Fruit fly (Drosophila melanogaster) whole organism, embryonic: ENCODE measurements around the gene CG15539.

Experiments
- Atf6 ChIP-seq: fragments of 200-800 bp; sonication (Bioruptor generic); IDR thresholded peaks from 2 replicates; pipeline ENCODE4 v1.3.6; 2022; ENCODE audit warnings: missing biosample characterization, missing genetic modification characterization
- CG10543 ChIP-seq: fragments of 200-800 bp; sonication (Bioruptor generic); optimal IDR thresholded peaks from 3 replicates; lab custom pipeline; 2017; ENCODE audit warnings: missing biosample characterization, mild to moderate bottlenecking, missing genetic modification characterization, moderate library complexity
- CG12769 ChIP-seq: fragments of 200-800 bp; sonication (Bioruptor generic); optimal IDR thresholded peaks from 2 replicates; lab custom pipeline; 2019; ENCODE audit warnings: missing biosample characterization, mild to moderate bottlenecking, missing genetic modification characterization, moderate library complexity
- CG14050 ChIP-seq: fragments of 200-800 bp; sonication (Bioruptor generic); IDR thresholded peaks from 3 replicates; pipeline ENCODE4 v1.3.6; 2022; ENCODE audit warnings: missing biosample characterization, missing genetic modification characterization
- CG15011 ChIP-seq: fragments of 200-800 bp; sonication (Bioruptor generic); optimal IDR thresholded peaks from 3 replicates; lab custom pipeline; 2018; ENCODE audit warnings: missing biosample characterization, mild to moderate bottlenecking, missing genetic modification characterization
- CG15514 ChIP-seq: fragments of 200-800 bp; sonication (Bioruptor generic); optimal IDR thresholded peaks from 3 replicates; lab custom pipeline; 2017; ENCODE audit warnings: missing biosample characterization, missing genetic modification characterization, mild to moderate bottlenecking, moderate library complexity, missing genetic modification reagents
- CG16863 ChIP-seq: fragments of 200-800 bp; sonication (Bioruptor generic); optimal IDR thresholded peaks from 3 replicates; lab custom pipeline; 2016; ENCODE audit warnings: missing biosample characterization, missing genetic modification characterization
- CG2199 ChIP-seq: fragments of 200-800 bp; sonication (Bioruptor generic); IDR thresholded peaks from 3 replicates; pipeline ENCODE4 v1.3.6; 2022; ENCODE audit warnings: missing biosample characterization, missing genetic modification characterization
- CG3726 ChIP-seq: fragments of 200-800 bp; sonication (Bioruptor generic); IDR thresholded peaks from 3 replicates; pipeline ENCODE4, ENCODE4 v1.3.6; 2022; ENCODE audit warnings: missing biosample characterization, missing genetic modification characterization
- CG5180 ChIP-seq: fragments of 200-800 bp; sonication (Bioruptor generic); optimal IDR thresholded peaks from 3 replicates; lab custom pipeline; 2017; ENCODE audit warnings: missing biosample characterization, missing genetic modification characterization, mild to moderate bottlenecking, moderate library complexity, missing genetic modification reagents
- CG6254 ChIP-seq: fragments of 200-800 bp; sonication (Bioruptor generic); optimal IDR thresholded peaks from 3 replicates; lab custom pipeline; 2017; ENCODE audit warnings: mild to moderate bottlenecking, missing biosample characterization, missing genetic modification reagents, missing genetic modification characterization
- CG6683 ChIP-seq: fragments of 200-800 bp; sonication (Bioruptor generic); optimal IDR thresholded peaks from 2 replicates; lab custom pipeline; 2017; ENCODE audit warnings: missing biosample characterization, mild to moderate bottlenecking, missing genetic modification characterization, missing genetic modification reagents
- CG6765 ChIP-seq: fragments of 200-800 bp; sonication (Bioruptor generic); optimal IDR thresholded peaks from 3 replicates; lab custom pipeline; 2017; ENCODE audit warnings: missing biosample characterization, mild to moderate bottlenecking, missing genetic modification characterization
- CG6791 ChIP-seq: fragments of 200-800 bp; sonication (Bioruptor generic); IDR thresholded peaks from 3 replicates; pipeline ENCODE4 v1.3.6; 2022; ENCODE audit warnings: missing biosample characterization, missing genetic modification characterization; ENCODE audit not compliant: partially characterized antibody
- CG6854 ChIP-seq: fragments of 200-800 bp; sonication (Bioruptor generic); optimal IDR thresholded peaks from 3 replicates; lab custom pipeline; 2017; ENCODE audit warnings: missing biosample characterization, mild to moderate bottlenecking, missing genetic modification characterization
- CG7271 ChIP-seq: fragments of 200-800 bp; sonication (Bioruptor generic); optimal IDR thresholded peaks from 2 replicates; lab custom pipeline; 2018; ENCODE audit warnings: missing biosample characterization, mild to moderate bottlenecking, missing genetic modification characterization, moderate library complexity
- CG7745 ChIP-seq: fragments of 200-800 bp; sonication (Bioruptor generic); optimal IDR thresholded peaks from 2 replicates; lab custom pipeline; 2018; ENCODE audit warnings: missing biosample characterization, mild to moderate bottlenecking, missing genetic modification characterization, moderate library complexity
- CG8290 ChIP-seq, 3 experiments: fragments of 200-800 bp; sonication (Bioruptor generic); optimal IDR thresholded peaks; 2 replicates each; lab custom pipeline; 2016 to 2019; ENCODE audit warnings: missing biosample characterization in 3 of 3, missing genetic modification characterization in 3 of 3, mild to moderate bottlenecking in 2 of 3, moderate library complexity in 1 of 3
- D19B ChIP-seq: fragments of 200-800 bp; sonication (Bioruptor generic); optimal IDR thresholded peaks from 2 replicates; lab custom pipeline; 2017; ENCODE audit warnings: missing biosample characterization, mild to moderate bottlenecking, missing genetic modification characterization
- Gug ChIP-seq: fragments of 200-800 bp; sonication (Bioruptor generic); IDR thresholded peaks from 4 replicates; pipeline ENCODE4 v1.3.6; 2022; ENCODE audit warnings: missing biosample characterization, missing genetic modification characterization
- Hmr ChIP-seq: fragments of 200-800 bp; sonication (Bioruptor generic); optimal IDR thresholded peaks from 3 replicates; lab custom pipeline; 2017; ENCODE audit warnings: mild to moderate bottlenecking, missing biosample characterization, missing genetic modification reagents, missing genetic modification characterization
- MBD-R2 ChIP-seq: fragments of 200-800 bp; sonication (Bioruptor generic); IDR thresholded peaks from 2 replicates; pipeline ENCODE4 v1.3.6; 2022; ENCODE audit warnings: missing biosample characterization, missing genetic modification characterization
- MTF-1 ChIP-seq: fragments of 200-800 bp; sonication (Bioruptor generic); optimal IDR thresholded peaks from 2 replicates; lab custom pipeline; 2018; ENCODE audit warnings: missing biosample characterization, mild to moderate bottlenecking, missing genetic modification characterization, borderline replicate concordance
- Meics ChIP-seq: fragments of 200-800 bp; sonication (Bioruptor generic); optimal IDR thresholded peaks from 2 replicates; lab custom pipeline; 2017; ENCODE audit warnings: missing biosample characterization, mild to moderate bottlenecking, missing genetic modification characterization
- Oaz ChIP-seq: fragments of 200-800 bp; sonication (Bioruptor generic); IDR thresholded peaks from 2 replicates; pipeline ENCODE4 v1.3.6; 2022; ENCODE audit warnings: missing biosample characterization, missing genetic modification characterization
- Scr ChIP-seq: fragments of 200-800 bp; sonication (Bioruptor generic); IDR thresholded peaks from 2 replicates; pipeline ENCODE4 v1.3.6; 2022; ENCODE audit warnings: missing biosample characterization, missing genetic modification characterization; ENCODE audit not compliant: partially characterized antibody
- Trl ChIP-seq, 3 experiments: fragments of >200 bp in 2 of 3; fragments of 200-800 bp in 1 of 3; sonication (Bioruptor generic) in 1 of 3; optimal IDR thresholded peaks; 2 replicates in 1 of 3; 3 replicates in 2 of 3; lab custom pipeline; 2016 to 2017; ENCODE audit warnings: missing biosample characterization in 1 of 3, missing genetic modification characterization in 1 of 3
- caup ChIP-seq: fragments of 200-800 bp; sonication (Bioruptor generic); optimal IDR thresholded peaks from 3 replicates; lab custom pipeline; 2017; ENCODE audit warnings: missing biosample characterization, mild to moderate bottlenecking, missing genetic modification characterization, moderate library complexity; ENCODE audit not compliant: severe bottlenecking
- da ChIP-seq: fragments of 200-800 bp; sonication (Bioruptor generic); optimal IDR thresholded peaks from 2 replicates; lab custom pipeline; 2016; ENCODE audit warnings: missing biosample characterization, missing genetic modification characterization
- dm ChIP-seq: fragments of 200-800 bp; sonication (Bioruptor generic); optimal IDR thresholded peaks from 3 replicates; lab custom pipeline; 2016; ENCODE audit warnings: missing biosample characterization, missing genetic modification characterization
- fd3F ChIP-seq: fragments of 200-800 bp; sonication (Bioruptor generic); optimal IDR thresholded peaks from 2 replicates; lab custom pipeline; 2018; ENCODE audit warnings: missing biosample characterization, mild to moderate bottlenecking, missing genetic modification characterization, moderate library complexity
- gce ChIP-seq: fragments of 200-800 bp; sonication (Bioruptor generic); IDR thresholded peaks from 3 replicates; pipeline ENCODE4 v1.3.6; 2022; ENCODE audit warnings: missing biosample characterization, missing genetic modification characterization
- gsb ChIP-seq: fragments of 200-800 bp; sonication (Bioruptor generic); IDR thresholded peaks from 2 replicates; pipeline ENCODE4 v1.3.6; 2022; ENCODE audit warnings: missing biosample characterization, missing genetic modification characterization
- h ChIP-seq: fragments of >200 bp; optimal IDR thresholded peaks from 2 replicates; lab custom pipeline; 2017
- ham ChIP-seq: fragments of 200-800 bp; sonication (Bioruptor generic); IDR thresholded peaks from 2 replicates; pipeline ENCODE4 v1.3.6; 2022; ENCODE audit warnings: missing biosample characterization, missing genetic modification characterization
- ken ChIP-seq: fragments of 200-800 bp; sonication (Bioruptor generic); IDR thresholded peaks from 3 replicates; pipeline ENCODE4 v1.3.6; 2022; ENCODE audit warnings: missing biosample characterization, missing genetic modification characterization
- lab ChIP-seq: fragments of 200-800 bp; sonication (Bioruptor generic); optimal IDR thresholded peaks from 3 replicates; lab custom pipeline; 2017; ENCODE audit warnings: missing biosample characterization, missing genetic modification characterization, mild to moderate bottlenecking, moderate library complexity, missing genetic modification reagents
- lov ChIP-seq, 2 experiments: fragments of 200-800 bp in 1 of 2; fragments of >200 bp in 1 of 2; sonication (Bioruptor generic) in 1 of 2; IDR thresholded peaks in 1 of 2; optimal IDR thresholded peaks in 1 of 2; 2 replicates in 1 of 2; 3 replicates in 1 of 2; pipeline versions ENCODE4 v1.3.6 to Lab custom; 2017 to 2022; ENCODE audit warnings: missing biosample characterization in 1 of 2, missing genetic modification characterization in 1 of 2
- mam ChIP-seq: fragments of 200-800 bp; sonication (Bioruptor generic); optimal IDR thresholded peaks from 3 replicates; lab custom pipeline; 2016; ENCODE audit warnings: missing biosample characterization, missing genetic modification characterization
- nerfin-1 ChIP-seq: fragments of 200-800 bp; sonication (Bioruptor generic); optimal IDR thresholded peaks from 3 replicates; lab custom pipeline; 2019; ENCODE audit warnings: missing biosample characterization, mild to moderate bottlenecking, missing genetic modification characterization, moderate library complexity
- org-1 ChIP-seq: fragments of 200-800 bp; sonication (Bioruptor generic); optimal IDR thresholded peaks from 2 replicates; lab custom pipeline; 2017; ENCODE audit warnings: missing biosample characterization, missing genetic modification characterization
- pita ChIP-seq: fragments of 200-800 bp; sonication (Bioruptor generic); optimal IDR thresholded peaks from 2 replicates; lab custom pipeline; 2017; ENCODE audit warnings: missing biosample characterization, mild to moderate bottlenecking, missing genetic modification characterization
- pnt ChIP-seq: fragments of 200-800 bp; sonication (Bioruptor generic); optimal IDR thresholded peaks from 3 replicates; lab custom pipeline; 2016; ENCODE audit warnings: missing biosample characterization, missing genetic modification characterization
- tll ChIP-seq, 2 experiments: fragments of 200-800 bp in 1 of 2; fragments of >200 bp in 1 of 2; sonication (Bioruptor generic) in 1 of 2; optimal IDR thresholded peaks; 2 replicates each; lab custom pipeline; 2017 to 2019; ENCODE audit warnings: missing biosample characterization in 2 of 2, missing genetic modification characterization in 2 of 2, mild to moderate bottlenecking in 1 of 2, moderate library complexity in 1 of 2
- tup ChIP-seq: fragments of 200-800 bp; sonication (Bioruptor generic); optimal IDR thresholded peaks from 2 replicates; lab custom pipeline; 2016; ENCODE audit warnings: missing biosample characterization, mild to moderate bottlenecking, missing genetic modification characterization, moderate library complexity
- twi ChIP-seq: fragments of 200-800 bp; optimal IDR thresholded peaks from 2 replicates; lab custom pipeline; 2019; ENCODE audit warnings: missing biosample characterization, mild to moderate bottlenecking, missing genetic modification characterization, moderate library complexity
- vvl ChIP-seq: fragments of 200-800 bp; sonication (Bioruptor generic); IDR thresholded peaks from 2 replicates; pipeline ENCODE4 v1.3.6; 2022; ENCODE audit warnings: missing biosample characterization, missing genetic modification characterization

CG15539 gene

DNA sequence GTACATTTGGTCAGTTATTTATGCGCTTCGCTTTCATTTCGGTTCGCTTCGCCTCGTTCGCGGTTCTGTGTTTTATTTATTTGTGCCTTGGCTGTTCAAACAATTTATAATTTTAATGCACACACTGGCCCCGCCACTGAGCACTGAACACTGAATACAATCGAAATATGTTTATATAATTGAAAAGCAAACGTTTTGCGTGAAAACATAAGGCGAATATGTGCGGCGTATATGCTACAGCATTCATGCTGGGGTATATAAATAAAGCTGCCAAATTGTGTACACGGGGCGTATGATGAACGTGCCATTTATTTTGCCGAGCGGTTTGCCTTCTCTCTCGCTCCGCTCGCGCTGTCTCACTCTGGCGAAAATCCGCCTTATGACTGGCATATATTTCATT, 31.1 kb downstream of the CG15539 start (continued):
- TF ChIP-seq CG7745 (tag; lab: Kevin White, UChicago) (no peak), fd3F (GFP tag; lab: Kevin White, UChicago) (peak; percentile 23), CG6791 (no peak), D19B (GFP tag; lab: Kevin White, UChicago) (no peak), CG7271 (tag; lab: Kevin White, UChicago) (no peak), mam (no peak), ham (GFP tag; lab: Robert Waterston, UW) (no peak), CG10543 (peak; percentile 63), Meics (peak; percentile 21), Gug (GFP tag; lab: Robert Waterston, UW) (no peak), CG15011 (no peak), CG2199 (GFP tag; lab: Robert Waterston, UW) (no peak), Hmr (GFP tag; lab: Kevin White, UChicago) (peak; percentile 23), lov (optimal IDR thresholded peaks at IDR 0.05; lab: Kevin White, UChicago) (no peak), lov (GFP tag; IDR thresholded peaks at IDR 0.05; lab: Robert Waterston, UW) (no peak), nerfin-1 (tag; lab: Kevin White, UChicago) (no peak), da (GFP tag; lab: Kevin White, UChicago) (no peak), CG15514 (peak; percentile 14), CG3726 (no peak), pnt (GFP tag; lab: Kevin White, UChicago) (no peak), Atf6 (0 out of 2 replicates have a peak, but pooled peaks have one; percentile 10), CG6765 (peak; percentile 49), gce (GFP tag; lab: Robert Waterston, UW) (no peak), twi (no peak), CG6254 (GFP tag; lab: Kevin White, UChicago) (no peak), CG6683 (no peak), Trl (optimal IDR thresholded peaks at IDR 0.05; lab: Kevin White, UChicago) (no peak), Trl (GFP tag; optimal IDR thresholded peaks at IDR 0.05; lab: Kevin White, UChicago) (no peak), MBD-R2 (no peak), CG6854 (no peak), CG12769 (tag; lab: Kevin White, UChicago) (peak; percentile 19), MTF-1 (GFP tag; lab: Kevin White, UChicago) (no peak), tll (GFP tag; optimal IDR thresholded peaks at IDR 0.05; lab: Kevin White, UChicago) (no peak), lab (GFP tag; lab: Kevin White, UChicago) (peak; percentile 25), dm (GFP tag; lab: Kevin White, UChicago) (no peak), Scr (no peak), org-1 (GFP tag; lab: Kevin White, UChicago) (no peak), Oaz (no peak), ken (GFP tag; lab: Robert Waterston, UW) (no peak), CG5180 (GFP tag; lab: Kevin White, UChicago) (no peak), pita (no peak), caup (peak; percentile 35), CG16863 (GFP tag; lab: Kevin White, UChicago) (no peak), vvl (no peak), CG14050 (GFP tag; lab: Robert Waterston, UW) (no peak), h (no peak), CG8290 (GFP tag; optimal IDR thresholded peaks at IDR 0.05; lab: Kevin White, UChicago) (no peak), CG8290 (tag; optimal IDR thresholded peaks at IDR 0.05; lab: Kevin White, UChicago) (peak in 1 of 2 experiments; percentile 23), tup (GFP tag; lab: Kevin White, UChicago) (no peak), gsb (GFP tag; lab: Robert Waterston, UW) (no peak)
- TF ChIP-seq, all 482 proteins: peak for 22
